2 fruit fly cellular contexts compared by ENCODE assay signal in genomic region chr2L:2178810-2179143, dm6.
TF ChIP-seq lines count a peak whose summit lies in the region.

No protein-coding gene starts in this region.

TF ChIP-seq in whole organism, embryonic, 481 proteins besides CTCF, POLR2A, EP300 and RAD21 (continued from another document):
- no peak for TF ChIP-seq CG4730 (GFP tag; IDR thresholded peaks at IDR 0.05; lab: Robert Waterston, UW)
- no peak for TF ChIP-seq CG11247 (GFP tag; IDR thresholded peaks at IDR 0.05; lab: Robert Waterston, UW)
- peak; percentile 21; the same call in 1 of the 2 replicates for TF ChIP-seq Ada2b (GFP tag; IDR thresholded peaks at IDR 0.05; lab: Robert Waterston, UW)

TF ChIP-seq in whole organism, prepupa, 60 proteins besides CTCF, POLR2A, EP300 and RAD21 (continued from another document):
- TF ChIP-seq CG10669 (GFP tag; optimal IDR thresholded peaks at IDR 0.05; lab: Kevin White, UChicago), result no peak
- TF ChIP-seq Ets96B (tag; optimal IDR thresholded peaks at IDR 0.05; lab: Kevin White, UChicago), result no peak
- no peak for TF ChIP-seq fd59A (GFP tag; optimal IDR thresholded peaks at IDR 0.05; lab: Kevin White, UChicago)
- TF ChIP-seq CG6163 (GFP tag; IDR thresholded peaks at IDR 0.05; lab: Robert Waterston, UW), result no peak
- peak; percentile 50 for TF ChIP-seq CG8119 (GFP tag; IDR thresholded peaks at IDR 0.05; lab: Robert Waterston, UW)
- TF ChIP-seq fkh (GFP tag; optimal IDR thresholded peaks at IDR 0.05; lab: Kevin White, UChicago), result no peak
- no peak for TF ChIP-seq CG4318 (GFP tag; optimal IDR thresholded peaks at IDR 0.05; lab: Kevin White, UChicago)
- no peak for TF ChIP-seq Blimp-1 (GFP tag; optimal IDR thresholded peaks at IDR 0.05; lab: Kevin White, UChicago)
- TF ChIP-seq pdm3 (GFP tag; optimal IDR thresholded peaks at IDR 0.05; lab: Kevin White, UChicago), result peak; percentile 11
- no peak for TF ChIP-seq Gug (GFP tag; IDR thresholded peaks at IDR 0.05; lab: Robert Waterston, UW)
- TF ChIP-seq CG31627 (GFP tag; optimal IDR thresholded peaks at IDR 0.05; lab: Kevin White, UChicago), result no peak
- peak; percentile 24 for TF ChIP-seq CG10631 (GFP tag; optimal IDR thresholded peaks at IDR 0.05; lab: Kevin White, UChicago)
- no peak for TF ChIP-seq CG6276 (GFP tag; optimal IDR thresholded peaks at IDR 0.05; lab: Kevin White, UChicago)
- no peak for TF ChIP-seq Lpt (GFP tag; optimal IDR thresholded peaks at IDR 0.05; lab: Kevin White, UChicago)
- no peak for TF ChIP-seq dsx (GFP tag; optimal IDR thresholded peaks at IDR 0.05; lab: Kevin White, UChicago; ENCODE audit: poor library complexity, severe bottlenecking)
- TF ChIP-seq Smox (GFP tag; optimal IDR thresholded peaks at IDR 0.05; lab: Kevin White, UChicago), result no peak
- no peak for TF ChIP-seq CG9139 (GFP tag; optimal IDR thresholded peaks at IDR 0.05; lab: Kevin White, UChicago)
- no peak for TF ChIP-seq salr (GFP tag; optimal IDR thresholded peaks at IDR 0.05; lab: Kevin White, UChicago)
- TF ChIP-seq achi (GFP tag; optimal IDR thresholded peaks at IDR 0.05; lab: Kevin White, UChicago), result peak; percentile 35
- TF ChIP-seq svp (GFP tag; lab: Kevin White, UChicago), result peak; percentile 67
- TF ChIP-seq CG6792 (GFP tag; optimal IDR thresholded peaks at IDR 0.05; lab: Kevin White, UChicago), result no peak
- no peak for TF ChIP-seq CG7368 (GFP tag; optimal IDR thresholded peaks at IDR 0.05; lab: Kevin White, UChicago)
- TF ChIP-seq Sox15 (GFP tag; optimal IDR thresholded peaks at IDR 0.05; lab: Kevin White, UChicago), result no peak
- TF ChIP-seq CG34406 (GFP tag; optimal IDR thresholded peaks at IDR 0.05; lab: Kevin White, UChicago), result no peak
- TF ChIP-seq lz (GFP tag; optimal IDR thresholded peaks at IDR 0.05; lab: Kevin White, UChicago), result no peak
- TF ChIP-seq Hr4 (GFP tag; optimal IDR thresholded peaks at IDR 0.05; lab: Kevin White, UChicago), result peak; percentile 69
- no peak for TF ChIP-seq eg (GFP tag; IDR thresholded peaks at IDR 0.05; lab: Robert Waterston, UW)
- no peak for TF ChIP-seq CG6808 (GFP tag; optimal IDR thresholded peaks at IDR 0.05; lab: Kevin White, UChicago)
- no peak for TF ChIP-seq dac (GFP tag; optimal IDR thresholded peaks at IDR 0.05; lab: Kevin White, UChicago)
- no peak for TF ChIP-seq CG11294 (GFP tag; IDR thresholded peaks at IDR 0.05; lab: Robert Waterston, UW)
- no peak for TF ChIP-seq CG16779 (tag; optimal IDR thresholded peaks at IDR 0.05; lab: Kevin White, UChicago)
- no peak for TF ChIP-seq Ets21C (GFP tag; optimal IDR thresholded peaks at IDR 0.05; lab: Kevin White, UChicago)
- no peak for TF ChIP-seq CG3919 (GFP tag; optimal IDR thresholded peaks at IDR 0.05; lab: Kevin White, UChicago)
- no peak for TF ChIP-seq cyc (GFP tag; optimal IDR thresholded peaks at IDR 0.05; lab: Kevin White, UChicago)
- no peak for TF ChIP-seq Hr38 (GFP tag; optimal IDR thresholded peaks at IDR 0.05; lab: Kevin White, UChicago)
- TF ChIP-seq Eip78C (GFP tag; lab: Kevin White, UChicago), result peak; percentile 62
